Worm (Caenorhabditis elegans) whole organism, L4/young adult: ENCODE data around the gene cit-1.2.

ENCODE experiments used
- W03F9.2 ChIP-seq: fragments of 150-350 bp; optimal IDR thresholded peaks from 2 replicates; lab custom pipeline; 2014; ENCODE audit warnings: missing biosample characterization, missing genetic modification characterization
- dao-5 ChIP-seq: sonication (generic microtip); optimal IDR thresholded peaks from 2 replicates; lab custom pipeline; 2016; ENCODE audit warnings: missing genotype, missing genetic modification characterization, moderate library complexity, missing compliant biosample characterization

- no peak for TF ChIP-seq dao-5 (tag; lab: Kevin White, UChicago)
- no peak for TF ChIP-seq W03F9.2 (tag; lab: Kevin White, UChicago)
These were observed 40.4 kb downstream of the cit-1.2 start, which contains the start of gene K12H4.7 for ce11 chrIII:8050944-8051343.
